Fruit fly (Drosophila melanogaster) S2 (cell line): ENCODE data around the gene CG4017.

ENCODE experiments used
- CG8478 ChIP-seq: fragments of >200 bp; optimal IDR thresholded peaks from 2 replicates; lab custom pipeline; 2018
- CTCF ChIP-seq, 2 experiments: fragments of >200 bp; optimal IDR thresholded peaks; 2 replicates each; lab custom pipeline; 2018

DNA sequence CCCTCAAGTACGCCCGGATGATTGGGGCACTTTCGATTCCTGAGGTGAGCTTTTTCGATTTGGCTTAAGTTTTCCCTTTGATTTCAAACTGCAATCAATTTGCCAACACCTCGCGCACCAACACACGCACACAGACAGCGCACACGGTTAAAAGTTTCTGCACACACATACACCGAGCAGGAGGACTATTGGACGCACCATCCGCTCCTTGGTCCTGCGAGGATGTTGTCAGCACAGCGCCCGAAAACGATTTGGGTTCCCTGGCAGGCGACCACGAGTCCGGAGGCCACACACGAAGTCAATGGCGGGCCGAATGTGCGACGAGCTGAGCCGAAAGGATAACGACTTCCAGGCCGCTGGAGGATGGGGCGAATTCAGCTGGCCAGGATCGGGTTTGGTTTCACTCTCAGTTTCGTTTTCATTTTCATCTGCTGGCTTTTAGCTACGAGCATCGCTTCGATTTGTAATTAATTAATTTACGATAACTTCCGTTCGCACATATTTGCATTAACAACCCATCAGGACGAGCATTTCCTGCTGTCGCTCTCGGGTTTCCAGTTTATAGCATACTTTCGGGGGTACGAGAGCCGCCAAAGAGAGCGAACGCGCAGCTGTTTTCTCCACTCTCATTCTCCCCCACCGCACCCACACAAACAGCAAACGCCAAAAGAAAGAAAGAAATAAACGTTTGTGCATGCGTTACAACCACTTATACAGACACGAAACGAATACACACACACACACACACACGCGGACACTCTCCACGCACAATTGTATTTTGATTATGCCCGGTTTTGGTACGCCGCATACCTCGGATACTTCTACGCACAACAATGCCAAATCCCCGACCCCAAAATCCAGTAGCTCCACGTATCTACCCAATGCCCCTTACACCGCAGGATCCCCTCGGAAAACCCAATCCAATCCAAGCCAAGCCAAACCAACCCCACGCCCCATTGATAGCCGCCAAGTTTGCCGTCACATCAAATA is 20.3 kb upstream of the CG4017 start, which contains the start of gene Nckx30C:
- TF ChIP-seq CG8478 (lab: Kevin White, UChicago): no peak
- TF ChIP-seq CTCF (optimal IDR thresholded peaks at IDR 0.05; lab: Kevin White, UChicago): no peak
